Worm (Caenorhabditis elegans) whole organism, young adult: ENCODE data around the gene dnj-17.
A peak's percentile ranks its signal among the peaks of the same experiment; 100 is the strongest.

Experiments used
- F33H1.4 ChIP-seq: fragments of 200-800 bp; sonication (Bioruptor generic); IDR thresholded peaks from 2 replicates; pipeline ENCODE4 v1.3.6; 2022; ENCODE audit warnings: missing genetic modification reagents, missing genetic modification characterization, missing compliant biosample characterization
- F52B5.7 ChIP-seq: sonication (generic microtip); optimal IDR thresholded peaks from 2 replicates; lab custom pipeline; 2016; ENCODE audit warnings: mild to moderate bottlenecking, missing genetic modification characterization, missing compliant biosample characterization
- F57A8.1 ChIP-seq: fragments of 200-800 bp; sonication (Bioruptor generic); optimal IDR thresholded peaks from 2 replicates; lab custom pipeline; 2018; ENCODE audit warnings: mild to moderate bottlenecking, missing genetic modification characterization, moderate library complexity, missing compliant biosample characterization
- F57C9.4 ChIP-seq: sonication (generic microtip); optimal IDR thresholded peaks from 2 replicates; lab custom pipeline; 2017; ENCODE audit warnings: mild to moderate bottlenecking, missing genetic modification characterization, missing compliant biosample characterization
- K12H6.12 ChIP-seq: fragments of 200-800 bp; sonication (Bioruptor generic); optimal IDR thresholded peaks from 2 replicates; lab custom pipeline; 2018; ENCODE audit warnings: mild to moderate bottlenecking, missing genetic modification characterization, missing compliant biosample characterization
- Y53F4B.3 ChIP-seq: fragments of 200-800 bp; sonication (Bioruptor generic); IDR thresholded peaks from 2 replicates; pipeline ENCODE4 v1.3.6; 2022; ENCODE audit warnings: missing genetic modification reagents, missing genetic modification characterization, missing compliant biosample characterization
- ama-1 ChIP-seq, 3 experiments: fragments of 150-350 bp in 1 of 3; sonication (generic microtip) in 2 of 3; optimal IDR thresholded peaks; 2 replicates each; lab custom pipeline; 2014 to 2018; ENCODE audit warnings: missing biosample characterization in 2 of 3, missing genetic modification characterization in 2 of 3, missing genetic modification reagents in 2 of 3
- atf-7 ChIP-seq: sonication (generic microtip); optimal IDR thresholded peaks from 2 replicates; lab custom pipeline; 2017; ENCODE audit warnings: mild to moderate bottlenecking, missing genetic modification characterization, missing compliant biosample characterization
- ceh-58 ChIP-seq: fragments of 200-800 bp; sonication (Bioruptor generic); IDR thresholded peaks from 2 replicates; pipeline ENCODE4 v1.3.6; 2022; ENCODE audit warnings: missing genetic modification characterization, missing compliant biosample characterization
- ceh-91 ChIP-seq: fragments of 200-800 bp; sonication (Bioruptor generic); IDR thresholded peaks from 2 replicates; pipeline ENCODE4 v1.3.6; 2022; ENCODE audit warnings: missing genetic modification reagents, missing genetic modification characterization, missing compliant biosample characterization
- dox-1 ChIP-seq: fragments of 200-800 bp; sonication (Bioruptor generic); IDR thresholded peaks from 2 replicates; pipeline ENCODE4 v1.3.6; 2022; ENCODE audit warnings: missing genetic modification reagents, missing genetic modification characterization, missing compliant biosample characterization
- ets-4 ChIP-seq: fragments of 200-800 bp; sonication (Bioruptor generic); optimal IDR thresholded peaks from 2 replicates; lab custom pipeline; 2018; ENCODE audit warnings: mild to moderate bottlenecking, missing genetic modification characterization, missing compliant biosample characterization
- hlh-26 ChIP-seq: fragments of 200-800 bp; sonication (Bioruptor generic); conservative IDR thresholded peaks from 2 replicates; pipeline ENCODE4 v1.3.6; 2022; ENCODE audit warnings: missing genetic modification reagents, missing genetic modification characterization, missing compliant biosample characterization
- hmg-1.2 ChIP-seq: fragments of 200-800 bp; sonication (Bioruptor generic); IDR thresholded peaks from 2 replicates; pipeline ENCODE4 v1.3.6; 2022; ENCODE audit warnings: missing genetic modification reagents, missing genetic modification characterization, missing compliant biosample characterization
- hsf-1 ChIP-seq: fragments of 200-800 bp; sonication (Bioruptor generic); IDR thresholded peaks from 2 replicates; pipeline ENCODE4 v1.3.6; 2022; ENCODE audit warnings: missing genetic modification reagents, missing genetic modification characterization, missing compliant biosample characterization
- lin-26 ChIP-seq: fragments of 200-800 bp; sonication (Bioruptor generic); IDR thresholded peaks from 2 replicates; pipeline ENCODE4 v1.3.6; 2022; ENCODE audit warnings: missing genetic modification reagents, missing genetic modification characterization, missing compliant biosample characterization
- lin-35 ChIP-seq, 3 experiments: fragments of 150-350 bp in 2 of 3; sonication (generic microtip) in 1 of 3; optimal IDR thresholded peaks; 2 replicates each; lab custom pipeline; 2014 to 2018; ENCODE audit warnings: missing biosample characterization in 3 of 3, missing genetic modification characterization in 3 of 3, missing genetic modification reagents in 3 of 3
- lin-54 ChIP-seq: fragments of 200-800 bp; sonication (Bioruptor generic); optimal IDR thresholded peaks from 2 replicates; lab custom pipeline; 2018; ENCODE audit warnings: mild to moderate bottlenecking, missing genetic modification characterization, missing compliant biosample characterization
- lir-1 ChIP-seq: fragments of 200-800 bp; sonication (Bioruptor generic); conservative IDR thresholded peaks from 2 replicates; pipeline ENCODE4 v1.3.6; 2022; ENCODE audit warnings: missing genetic modification reagents, missing genetic modification characterization, missing compliant biosample characterization
- lsl-1 ChIP-seq: fragments of 200-800 bp; sonication (Bioruptor generic); optimal IDR thresholded peaks from 2 replicates; lab custom pipeline; 2018; ENCODE audit warnings: mild to moderate bottlenecking, missing genetic modification characterization, moderate library complexity, missing compliant biosample characterization
- mxl-1 ChIP-seq: sonication (generic microtip); optimal IDR thresholded peaks from 2 replicates; lab custom pipeline; 2016; ENCODE audit warnings: missing genetic modification characterization, missing compliant biosample characterization
- nfya-1 ChIP-seq: sonication (generic microtip); optimal IDR thresholded peaks from 2 replicates; lab custom pipeline; 2017; ENCODE audit warnings: antibody characterized with exemption, missing compliant biosample characterization, missing genetic modification characterization, borderline replicate concordance; ENCODE audit not compliant: insufficient read depth
- nhr-120 ChIP-seq: fragments of 200-800 bp; sonication (Bioruptor generic); IDR thresholded peaks from 2 replicates; pipeline ENCODE4 v1.3.6; 2022; ENCODE audit warnings: missing genetic modification characterization, missing compliant biosample characterization
- pha-4 ChIP-seq: fragments of 150-350 bp; sonication (generic microtip); optimal IDR thresholded peaks from 2 replicates; lab custom pipeline; 2014; ENCODE audit warnings: missing biosample characterization, missing genetic modification reagents, missing genetic modification characterization
- rec-8 ChIP-seq, 2 experiments: sonication (generic microtip); optimal IDR thresholded peaks; 2 replicates each; lab custom pipeline; 2016; ENCODE audit warnings: mild to moderate bottlenecking in 2 of 2, missing genetic modification characterization in 2 of 2, missing genetic modification reagents in 2 of 2, missing genotype in 2 of 2, missing biosample characterization in 1 of 2, missing compliant biosample characterization in 1 of 2, moderate library complexity in 1 of 2
- sea-2 ChIP-seq: fragments of 200-800 bp; sonication (Bioruptor generic); IDR thresholded peaks from 2 replicates; pipeline ENCODE4 v1.3.6; 2022; ENCODE audit warnings: missing genetic modification characterization, missing compliant biosample characterization
- snpc-1.1 ChIP-seq: sonication (generic microtip); optimal IDR thresholded peaks from 2 replicates; lab custom pipeline; 2017; ENCODE audit warnings: missing genetic modification characterization, mild to moderate bottlenecking, missing compliant biosample characterization, antibody characterized with exemption, moderate library complexity, missing genotype, missing genetic modification reagents; ENCODE audit not compliant: insufficient read depth
- snpc-3.4 ChIP-seq: sonication (generic microtip); optimal IDR thresholded peaks from 2 replicates; lab custom pipeline; 2017; ENCODE audit warnings: missing genetic modification characterization, mild to moderate bottlenecking, missing compliant biosample characterization, antibody characterized with exemption, moderate library complexity, missing genotype, missing genetic modification reagents
- unc-62 ChIP-seq: fragments of 150-350 bp; optimal IDR thresholded peaks from 2 replicates; lab custom pipeline; 2014; ENCODE audit warnings: missing biosample characterization, missing genetic modification reagents, missing genetic modification characterization
- xnd-1 ChIP-seq: sonication (generic microtip); optimal IDR thresholded peaks from 2 replicates; lab custom pipeline; 2016; ENCODE audit warnings: missing genotype, missing genetic modification reagents, missing genetic modification characterization, missing compliant biosample characterization
- ztf-18 ChIP-seq: sonication (generic microtip); optimal IDR thresholded peaks from 2 replicates; lab custom pipeline; 2016; ENCODE audit warnings: missing genotype, mild to moderate bottlenecking, missing genetic modification characterization, missing compliant biosample characterization
- ztf-25 ChIP-seq: fragments of 200-800 bp; sonication (Bioruptor generic); IDR thresholded peaks from 2 replicates; pipeline ENCODE4 v1.3.6; 2022; ENCODE audit warnings: missing genetic modification reagents, missing genetic modification characterization, missing compliant biosample characterization
- ztf-26 ChIP-seq: sonication (generic microtip); optimal IDR thresholded peaks from 2 replicates; lab custom pipeline; 2017; ENCODE audit warnings: missing genetic modification characterization, missing compliant biosample characterization

The dnj-17 gene

ce11 chrIII:13393239-13393638 is at the start of gene dnj-17:
Gene dnj-17 (minus strand): TSS chrIII:13393339.
- TF ChIP-seq xnd-1 (tag; lab: Kevin White, UChicago) (no peak), ets-4 (GFP tag; lab: Kevin White, UChicago) (no peak), hmg-1.2 (GFP tag; lab: Robert Waterston, UW) (peak; percentile 72)

- TF ChIP-seq rec-8 (tag; optimal IDR thresholded peaks at IDR 0.05; lab: Kevin White, UChicago) (no peak), hsf-1 (GFP tag; lab: Robert Waterston, UW) (0 out of 2 replicates have a peak, but pooled peaks have one; percentile 11), lin-54 (GFP tag; lab: Kevin White, UChicago) (peak; percentile 39), lin-35 (GFP tag; optimal IDR thresholded peaks at IDR 0.05; lab: Kevin White, UChicago) (peak in 1 of 3 experiments; percentile 64)
- TF ChIP-seq, all 124 proteins: peak for 3
Measured at ce11 chrIII:13439415-13439814, 46.3 kb upstream of the dnj-17 start, which contains the start of gene ciao-2B. Gene ciao-2B (minus strand): TSS chrIII:13439544.

DNA sequence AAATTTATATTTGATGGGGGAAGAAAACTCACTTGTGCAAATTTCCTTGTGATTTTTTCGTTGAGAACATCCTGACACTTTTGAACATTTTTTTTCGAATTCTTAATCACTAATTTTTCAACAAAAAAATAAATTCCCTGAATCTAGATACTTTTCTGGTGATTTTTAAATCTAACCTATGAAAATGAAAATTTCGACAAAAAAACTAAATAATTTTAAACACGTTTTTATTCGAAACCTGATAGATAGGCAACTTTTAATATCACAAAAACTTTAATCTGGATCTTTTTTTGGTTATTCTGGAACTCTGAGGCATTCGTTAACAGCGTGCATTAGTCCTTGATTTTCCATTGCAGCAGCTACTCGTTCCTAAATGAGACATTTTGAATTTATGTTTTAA is 43.7 kb upstream of the dnj-17 start, which contains the start of gene F45G2.9:
Gene F45G2.9, minus strand, starts transcription at position 101 of the 400 bp plus-strand sequence.
- TF ChIP-seq ceh-58, result no peak
- no peak for TF ChIP-seq F57A8.1 (GFP tag; lab: Kevin White, UChicago)
- no peak for TF ChIP-seq Y53F4B.3 (GFP tag; lab: Robert Waterston, UW)
- TF ChIP-seq ceh-91 (GFP tag; lab: Robert Waterston, UW), result no peak
- no peak for TF ChIP-seq sea-2 (GFP tag; lab: Robert Waterston, UW)
- TF ChIP-seq dox-1 (GFP tag; lab: Robert Waterston, UW), result no peak
- TF ChIP-seq snpc-1.1 (tag; lab: Kevin White, UChicago), result no peak
- no peak for TF ChIP-seq lin-35 (GFP tag; optimal IDR thresholded peaks at IDR 0.05; lab: Kevin White, UChicago)
- no peak for TF ChIP-seq atf-7 (tag; lab: Kevin White, UChicago)
- TF ChIP-seq F33H1.4 (GFP tag; lab: Robert Waterston, UW), result no peak
- no peak for TF ChIP-seq ama-1 (optimal IDR thresholded peaks at IDR 0.05; lab: Kevin White, UChicago)
- no peak for TF ChIP-seq ama-1 (GFP tag; optimal IDR thresholded peaks at IDR 0.05; lab: Kevin White, UChicago)
- no peak for TF ChIP-seq pha-4 (tag; lab: Kevin White, UChicago)
- TF ChIP-seq hlh-26 (GFP tag; lab: Robert Waterston, UW), result no peak
- TF ChIP-seq ztf-26 (tag; lab: Kevin White, UChicago), result no peak
- no peak for TF ChIP-seq unc-62 (GFP tag; lab: Kevin White, UChicago)

- TF ChIP-seq ztf-18 (tag; lab: Kevin White, UChicago), result no peak
- no peak for TF ChIP-seq nfya-1
- TF ChIP-seq F52B5.7, result no peak
- TF ChIP-seq K12H6.12 (tag; lab: Kevin White, UChicago), result no peak
Measured at ce11 chrIII:13435570-13435969, 42.4 kb upstream of the dnj-17 start, which contains the start of gene F45G2.8. Gene F45G2.8 (minus strand): TSS chrIII:13435670.

- TF ChIP-seq mxl-1 (no peak), lsl-1 (GFP tag; lab: Kevin White, UChicago) (no peak), F57C9.4 (no peak), lin-26 (GFP tag; lab: Robert Waterston, UW) (no peak), lir-1 (GFP tag; lab: Robert Waterston, UW) (no peak), snpc-3.4 (no peak), ztf-25 (GFP tag; lab: Robert Waterston, UW) (no peak), nhr-120 (GFP tag; lab: Robert Waterston, UW) (no peak)
Measured at ce11 chrIII:13434404-13434803, 41.3 kb upstream of the dnj-17 start, which contains the start of gene F45G2.7. Gene F45G2.7 (minus strand): TSS chrIII:13434504.
